Worm (Caenorhabditis elegans): ENCODE results near the gene ags-3.

The ags-3 gene

DNA sequence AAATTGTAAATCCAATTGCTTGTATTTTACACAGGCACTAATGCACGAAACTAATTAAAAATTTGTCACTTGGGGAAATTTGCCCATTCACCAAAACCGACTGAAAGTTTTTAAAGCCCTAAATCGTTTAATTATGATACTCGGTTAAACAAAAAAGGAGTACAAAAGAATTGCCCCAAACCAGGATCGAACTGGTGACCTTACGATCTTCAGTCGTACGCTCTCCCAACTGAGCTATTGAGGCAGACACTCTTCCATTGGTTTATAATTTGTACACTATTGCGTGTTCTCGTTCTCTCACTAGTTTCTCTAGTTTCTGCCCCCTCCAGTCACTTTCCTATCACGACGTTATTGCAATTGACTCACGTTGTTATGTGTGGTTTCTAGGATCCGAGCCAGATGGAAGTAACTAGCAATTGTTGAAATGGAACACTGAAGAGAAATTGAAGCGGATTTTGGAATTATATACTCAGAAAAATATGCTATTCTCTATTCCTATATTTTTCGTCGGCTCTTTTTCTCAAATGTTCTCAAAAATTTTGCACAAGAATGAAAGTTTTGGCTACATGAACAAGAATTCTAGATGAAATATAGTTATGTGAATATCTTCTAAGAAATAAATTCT, 15.9 kb upstream of the ags-3 start (continued):
- TF ChIP-seq Y79H2A.3 (GFP tag; conservative IDR thresholded peaks at IDR 0.05) (no peak), cebp-1 (GFP tag; IDR thresholded peaks at IDR 0.05) (no peak), cebp-1 (tag; optimal IDR thresholded peaks at IDR 0.05) (no peak), B0261.1 (tag; optimal IDR thresholded peaks at IDR 0.05) (peak; percentile 93), Y67H2A.10 (GFP tag; conservative IDR thresholded peaks at IDR 0.05) (no peak), bed-1 (GFP tag; IDR thresholded peaks at IDR 0.05) (no peak), aptf-3 (GFP tag; IDR thresholded peaks at IDR 0.05) (no peak; the same call in 1 of the 2 replicates)

DNA sequence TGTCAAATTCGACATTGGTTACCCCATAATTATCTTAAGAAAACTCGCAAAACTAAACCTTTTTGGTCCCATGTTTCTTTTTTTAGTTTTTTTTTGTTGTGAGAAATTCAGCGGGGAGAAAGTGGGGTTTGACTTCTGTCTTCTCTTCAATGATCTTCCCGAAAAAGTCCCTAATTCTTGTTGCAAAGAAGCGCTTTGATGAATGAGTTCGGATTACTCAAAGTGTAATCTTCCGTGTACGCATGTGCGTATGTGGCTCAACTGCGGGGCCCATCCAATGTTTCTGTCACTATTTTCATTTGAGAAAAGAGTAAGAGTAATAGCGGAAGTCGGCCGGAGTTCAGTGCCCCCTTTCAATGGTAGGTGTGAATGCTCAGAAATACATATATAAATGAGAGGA, 7.8 kb upstream of the ags-3 start:
- TF ChIP-seq cebp-2 (GFP tag; IDR thresholded peaks at IDR 0.05) (no peak), ZK185.1 (tag; optimal IDR thresholded peaks at IDR 0.05; ENCODE audit: poor library complexity, severe bottlenecking) (no peak), K12H6.12 (tag; optimal IDR thresholded peaks at IDR 0.05) (no peak), tlf-1 (GFP tag; optimal IDR thresholded peaks at IDR 0.05) (no peak), F55B11.4 (tag; optimal IDR thresholded peaks at IDR 0.05; ENCODE audit: borderline replicate concordance, insufficient read depth) (no peak), lin-40 (tag; optimal IDR thresholded peaks at IDR 0.05) (no peak), atf-7 (tag; optimal IDR thresholded peaks at IDR 0.05) (no peak), madf-3 (GFP tag; IDR thresholded peaks at IDR 0.05) (no peak), ztf-18 (tag; optimal IDR thresholded peaks at IDR 0.05) (no peak), tbx-9 (tag; optimal IDR thresholded peaks at IDR 0.05; ENCODE audit: borderline replicate concordance) (no peak), dox-1 (GFP tag; IDR thresholded peaks at IDR 0.05) (no peak), C06A6.2 (GFP tag; conservative IDR thresholded peaks at IDR 0.05) (no peak), sptf-2 (GFP tag; optimal IDR thresholded peaks at IDR 0.05) (no peak), mes-4 (tag; optimal IDR thresholded peaks at IDR 0.05) (no peak), hsf-1 (GFP tag; IDR thresholded peaks at IDR 0.05) (no peak), F57A8.1 (GFP tag; optimal IDR thresholded peaks at IDR 0.05) (no peak), gei-17 (GFP tag; optimal IDR thresholded peaks at IDR 0.05) (no peak), Y67H2A.10 (GFP tag; conservative IDR thresholded peaks at IDR 0.05) (no peak), F37B4.10 (GFP tag; IDR thresholded peaks at IDR 0.05) (no peak)

DNA sequence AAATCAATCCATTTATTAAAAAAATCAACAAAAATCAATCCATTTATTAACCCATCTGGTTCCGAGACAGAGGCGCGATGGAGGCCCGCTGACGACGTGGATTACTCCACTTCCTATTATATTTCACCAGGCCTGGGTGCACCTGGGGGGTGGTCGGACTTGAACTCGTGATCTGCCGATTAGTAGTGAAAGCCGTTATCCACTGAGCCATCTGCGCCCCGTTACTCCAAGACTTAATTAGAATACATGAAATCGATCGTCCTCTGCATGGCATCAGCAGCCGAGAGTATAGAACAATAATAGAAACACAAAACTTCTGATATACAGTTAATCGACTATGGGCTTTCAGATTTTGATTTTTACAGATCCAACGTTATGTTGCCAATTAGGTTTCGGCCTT, 6.2 kb upstream of the ags-3 start:
- TF ChIP-seq bed-1 (GFP tag; IDR thresholded peaks at IDR 0.05) (no peak), ets-4 (GFP tag; optimal IDR thresholded peaks at IDR 0.05) (no peak), lir-1 (GFP tag; conservative IDR thresholded peaks at IDR 0.05) (no peak), ceh-100 (GFP tag; IDR thresholded peaks at IDR 0.05) (no peak), egl-44 (GFP tag; IDR thresholded peaks at IDR 0.05) (no peak), hsf-1 (GFP tag; IDR thresholded peaks at IDR 0.05) (no peak), mes-4 (tag; optimal IDR thresholded peaks at IDR 0.05) (no peak), tbp1 (GFP tag; optimal IDR thresholded peaks at IDR 0.05) (peak; percentile 67), rpc-1 (optimal IDR thresholded peaks at IDR 0.05) (peak; percentile 47), rpc-1 (tag; optimal IDR thresholded peaks at IDR 0.05) (peak; percentile 73), F22D6.2 (tag; optimal IDR thresholded peaks at IDR 0.05) (no peak), D2030.7 (GFP tag; IDR thresholded peaks at IDR 0.05) (0 out of 2 replicates have a peak, but pooled peaks have one; percentile 33), let-607 (tag; optimal IDR thresholded peaks at IDR 0.05) (no peak), snpc-3.4 (tag; optimal IDR thresholded peaks at IDR 0.05) (no peak), lsy-27 (tag; optimal IDR thresholded peaks at IDR 0.05; ENCODE audit: borderline replicate concordance, insufficient read depth) (no peak), B0261.1 (tag; optimal IDR thresholded peaks at IDR 0.05) (peak; percentile 31), C17E4.6 (GFP tag; IDR thresholded peaks at IDR 0.05) (no peak)
